Worm (Caenorhabditis elegans): ENCODE data around the gene vps-33.2.

- TF ChIP-seq unc-130 (GFP tag; optimal IDR thresholded peaks at IDR 0.05) (no peak), lag-1 (GFP tag; IDR thresholded peaks at IDR 0.05) (no peak), nhr-90 (tag; optimal IDR thresholded peaks at IDR 0.05) (no peak), ccch-3 (GFP tag; optimal IDR thresholded peaks at IDR 0.05) (no peak), Y53G8AR.9 (GFP tag; conservative IDR thresholded peaks at IDR 0.05) (no peak), cebp-1 (GFP tag; IDR thresholded peaks at IDR 0.05) (no peak), cebp-1 (tag; optimal IDR thresholded peaks at IDR 0.05) (no peak), F33H1.4 (GFP tag; IDR thresholded peaks at IDR 0.05) (no peak), Y67H2A.10 (GFP tag; conservative IDR thresholded peaks at IDR 0.05) (no peak), mcd-1 (GFP tag; IDR thresholded peaks at IDR 0.05) (no peak)
Observed at ce11 chrII:6628397-6628796, 27.4 kb downstream of the vps-33.2 start.

All from whole organism, young adult.